Worm (Caenorhabditis elegans): ENCODE measurements around the gene F01F1.15.

- TF ChIP-seq F49E8.2 (tag; optimal IDR thresholded peaks at IDR 0.05; ENCODE audit: insufficient read depth) = no peak
- TF ChIP-seq rec-8 (tag; optimal IDR thresholded peaks at IDR 0.05) = no peak
- TF ChIP-seq zim-3 (tag; optimal IDR thresholded peaks at IDR 0.05) = no peak
- no peak for TF ChIP-seq unc-62 (GFP tag; optimal IDR thresholded peaks at IDR 0.05)
- no peak for TF ChIP-seq rpc-1 (optimal IDR thresholded peaks at IDR 0.05)
- TF ChIP-seq rpc-1 (tag; optimal IDR thresholded peaks at IDR 0.05) = no peak
- no peak for TF ChIP-seq Y67H2A.10 (GFP tag; conservative IDR thresholded peaks at IDR 0.05)
- TF ChIP-seq dpl-1 (GFP tag; optimal IDR thresholded peaks at IDR 0.05) = no peak
- TF ChIP-seq bed-2 (GFP tag; IDR thresholded peaks at IDR 0.05) = no peak
- TF ChIP-seq mes-4 (tag; optimal IDR thresholded peaks at IDR 0.05) = peak; percentile 1
- TF ChIP-seq B0019.2 (GFP tag; conservative IDR thresholded peaks at IDR 0.05) = no peak
- no peak for TF ChIP-seq pbrm-1 (GFP tag; IDR thresholded peaks at IDR 0.05)
- TF ChIP-seq madf-10 (tag; optimal IDR thresholded peaks at IDR 0.05) = no peak
These were observed 45.4 kb upstream of the F01F1.15 start for ce11 chrIII:5914717-5915116.

Measured in whole organism, young adult.